Fruit fly (Drosophila melanogaster): ENCODE results near the gene Drsl2.

- TF ChIP-seq CG34367 (tag; optimal IDR thresholded peaks at IDR 0.05): peak; percentile 61
- no peak for TF ChIP-seq CG12605 (GFP tag; IDR thresholded peaks at IDR 0.05)
- TF ChIP-seq CG32121 (GFP tag; IDR thresholded peaks at IDR 0.05): no peak
- TF ChIP-seq gl (tag; optimal IDR thresholded peaks at IDR 0.05): peak; percentile 6
- no peak for TF ChIP-seq rn (GFP tag; IDR thresholded peaks at IDR 0.05)
- no peak for TF ChIP-seq D1 (tag; optimal IDR thresholded peaks at IDR 0.05)
- peak; percentile 51 for TF ChIP-seq Pif1B (GFP tag; optimal IDR thresholded peaks at IDR 0.05)
- TF ChIP-seq CG9948 (tag; optimal IDR thresholded peaks at IDR 0.05): peak; percentile 69
Measured at dm6 chr3L:3342307-3342940, 28.3 kb downstream of the Drsl2 start.

All from whole organism, pupa.